Worm (Caenorhabditis elegans): ENCODE results near the gene cnc-5.

- TF ChIP-seq F37D6.2 (tag; optimal IDR thresholded peaks at IDR 0.05) (no peak), fos-1 (tag; optimal IDR thresholded peaks at IDR 0.05) (no peak), lsy-2 (tag; optimal IDR thresholded peaks at IDR 0.05) (no peak), tra-1 (GFP tag; IDR thresholded peaks at IDR 0.05) (no peak), zfp-3 (GFP tag; conservative IDR thresholded peaks at IDR 0.05) (no peak)
Observed at ce11 chrV:1450160-1450559, 5.0 kb downstream of the cnc-5 start, which contains the start of gene cnc-2.

Measured in whole organism, L4 larva.